Fruit fly (Drosophila melanogaster) whole organism, pupa: ENCODE results near the gene niki.

ENCODE experiments used
- CG8301 ChIP-seq: fragments of 200-800 bp; sonication (Bioruptor generic); optimal IDR thresholded peaks from 2 replicates; lab custom pipeline; 2018; ENCODE audit warnings: missing biosample characterization, mild to moderate bottlenecking, missing genetic modification characterization
- rn ChIP-seq: fragments of 200-800 bp; sonication (Bioruptor generic); IDR thresholded peaks from 2 replicates; pipeline ENCODE4 v1.3.6; 2022; ENCODE audit warnings: missing biosample characterization, missing genetic modification characterization

- TF ChIP-seq rn (GFP tag; lab: Robert Waterston, UW) (no peak), CG8301 (tag; lab: Kevin White, UChicago) (no peak)
Observed at dm6 chr3R:24841063-24841462, 15.6 kb upstream of the niki start, which contains the start of gene CG33658.
